Fruit fly (Drosophila melanogaster) whole organism, wandering third instar larva: ENCODE results near the gene sip1.

ENCODE experiments used
- CG32264 ChIP-seq: fragments of 200-800 bp; sonication (Bioruptor generic); optimal IDR thresholded peaks from 2 replicates; lab custom pipeline; 2016; ENCODE audit warnings: missing biosample characterization, missing genetic modification characterization
- Jra ChIP-seq: sonication (Bioruptor generic); optimal IDR thresholded peaks from 2 replicates; lab custom pipeline; 2016; ENCODE audit warnings: missing biosample characterization, missing genetic modification characterization
- OdsH ChIP-seq: fragments of 200-800 bp; sonication (Bioruptor generic); optimal IDR thresholded peaks from 2 replicates; lab custom pipeline; 2016; ENCODE audit warnings: missing biosample characterization, mild to moderate bottlenecking, missing genetic modification characterization
- dl ChIP-seq, 2 experiments: fragments of 175-275, 200-275 bp in 1 of 2; fragments of 200-275 bp in 1 of 2; sonication (Bioruptor generic); optimal IDR thresholded peaks; lab custom pipeline; 2018; ENCODE audit warnings: mild to moderate bottlenecking in 2 of 2, missing biosample characterization in 2 of 2, missing genetic modification characterization in 2 of 2, moderate library complexity in 2 of 2; ENCODE audit not compliant: partially characterized antibody in 2 of 2, insufficient read depth in 1 of 2
- usp ChIP-seq: fragments of >200 bp; optimal IDR thresholded peaks from 2 replicates; lab custom pipeline; 2017; ENCODE audit warnings: missing biosample characterization, missing genetic modification characterization

dm6 chr2L:5771179-5771578 lies 50.3 kb downstream of the sip1 start:
- TF ChIP-seq CG32264 (GFP tag; lab: Kevin White, UChicago) (no peak), OdsH (GFP tag; lab: Kevin White, UChicago) (no peak), dl (GFP tag; optimal IDR thresholded peaks at IDR 0.05; lab: Kevin White, UChicago; ENCODE audit: insufficient read depth in 1 of 2, partially characterized antibody in 2 of 2) (no peak), Jra (no peak), usp (no peak)
